Worm (Caenorhabditis elegans): ENCODE data around the gene K07F5.8.

- TF ChIP-seq zag-1 (tag; optimal IDR thresholded peaks at IDR 0.05) = no peak
- no peak for TF ChIP-seq unc-62 (GFP tag; optimal IDR thresholded peaks at IDR 0.05)
- no peak for TF ChIP-seq elt-3 (tag; optimal IDR thresholded peaks at IDR 0.05)
- TF ChIP-seq lin-11 (tag; optimal IDR thresholded peaks at IDR 0.05) = no peak
- no peak for TF ChIP-seq ama-1 (optimal IDR thresholded peaks at IDR 0.05)
- TF ChIP-seq nhr-11 (tag; optimal IDR thresholded peaks at IDR 0.05) = no peak
- no peak for TF ChIP-seq ztf-11 (tag; optimal IDR thresholded peaks at IDR 0.05)
- TF ChIP-seq nhr-77 (tag; optimal IDR thresholded peaks at IDR 0.05) = no peak
- no peak for TF ChIP-seq unc-39 (tag; optimal IDR thresholded peaks at IDR 0.05)
- no peak for TF ChIP-seq lsy-2 (tag; optimal IDR thresholded peaks at IDR 0.05)
- TF ChIP-seq sma-9 (GFP tag; optimal IDR thresholded peaks at IDR 0.05) = no peak
- no peak for TF ChIP-seq sma-9 (tag; optimal IDR thresholded peaks at IDR 0.05)
Measured at ce11 chrIV:9824480-9824879, 25.0 kb downstream of the K07F5.8 start, which contains the start of gene catp-6.
